Fruit fly (Drosophila melanogaster) whole organism, pupa: ENCODE measurements around the gene CG1503.

Source experiments
- CG17806 ChIP-seq: fragments of 200-800 bp; sonication (Bioruptor generic); optimal IDR thresholded peaks from 2 replicates; lab custom pipeline; 2018; ENCODE audit warnings: missing biosample characterization, mild to moderate bottlenecking, missing genetic modification characterization, moderate library complexity
- CG9948 ChIP-seq: fragments of 200-800 bp; sonication (Bioruptor generic); optimal IDR thresholded peaks from 2 replicates; lab custom pipeline; 2018; ENCODE audit warnings: missing biosample characterization, mild to moderate bottlenecking, missing genetic modification characterization, moderate library complexity
- D1 ChIP-seq: fragments of 200-800 bp; sonication (Bioruptor generic); optimal IDR thresholded peaks from 2 replicates; lab custom pipeline; 2018; ENCODE audit warnings: missing biosample characterization, mild to moderate bottlenecking, missing genetic modification characterization, moderate library complexity
- rn ChIP-seq: fragments of 200-800 bp; sonication (Bioruptor generic); IDR thresholded peaks from 2 replicates; pipeline ENCODE4 v1.3.6; 2022; ENCODE audit warnings: missing biosample characterization, missing genetic modification characterization

DNA sequence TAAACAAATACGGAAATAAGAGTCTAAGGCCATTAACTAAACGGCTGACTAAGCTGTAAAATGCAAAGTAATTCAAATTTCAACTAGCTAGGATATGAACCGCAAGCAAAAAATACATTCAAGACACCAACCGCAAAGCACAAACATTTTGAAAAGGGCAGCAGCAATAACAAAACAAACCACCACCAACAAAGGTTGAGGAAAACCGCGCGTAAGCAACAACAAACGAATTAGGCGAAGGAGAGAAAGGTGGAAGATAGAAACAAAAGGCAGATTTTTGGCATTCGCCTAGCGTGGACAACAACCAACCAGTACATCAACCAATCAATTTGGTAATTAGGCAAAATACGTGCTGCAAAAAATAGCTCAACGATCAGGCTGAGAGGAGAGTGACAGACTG, 45.6 kb downstream of the CG1503 start:
- TF ChIP-seq CG9948 (tag; lab: Kevin White, UChicago) (no peak), D1 (tag; lab: Kevin White, UChicago) (no peak), CG17806 (tag; lab: Kevin White, UChicago) (no peak), rn (GFP tag; lab: Robert Waterston, UW) (no peak)
